Worm (Caenorhabditis elegans) whole organism, late embryonic: ENCODE data around the gene F48F5.6.

Experiments
- C38D4.7 ChIP-seq: fragments of 200-800 bp; sonication (Bioruptor generic); optimal IDR thresholded peaks from 2 replicates; lab custom pipeline; 2018; ENCODE audit warnings: mild to moderate bottlenecking, missing genetic modification characterization, moderate library complexity, missing compliant biosample characterization
- F13H6.1 ChIP-seq: sonication (generic microtip); optimal IDR thresholded peaks from 2 replicates; lab custom pipeline; 2016; ENCODE audit warnings: missing genetic modification characterization, missing compliant biosample characterization
- T23F11.4 ChIP-seq: fragments of 200-800 bp; sonication (Bioruptor generic); optimal IDR thresholded peaks from 2 replicates; lab custom pipeline; 2018; ENCODE audit warnings: mild to moderate bottlenecking, missing genetic modification characterization, missing compliant biosample characterization
- ahr-1 ChIP-seq: sonication (generic microtip); optimal IDR thresholded peaks from 2 replicates; lab custom pipeline; 2016; ENCODE audit warnings: missing genetic modification characterization, missing compliant biosample characterization
- ama-1 ChIP-seq: fragments of 150-350 bp; optimal IDR thresholded peaks from 2 replicates; lab custom pipeline; 2014
- ceh-14 ChIP-seq: sonication (generic microtip); optimal IDR thresholded peaks from 2 replicates; lab custom pipeline; 2016; ENCODE audit warnings: missing genotype, missing genetic modification characterization, missing compliant biosample characterization
- ceh-18 ChIP-seq: sonication (generic microtip); optimal IDR thresholded peaks from 2 replicates; lab custom pipeline; 2016; ENCODE audit warnings: missing genetic modification characterization, missing compliant biosample characterization
- ceh-2 ChIP-seq: sonication (generic microtip); optimal IDR thresholded peaks from 2 replicates; lab custom pipeline; 2016; ENCODE audit warnings: missing genotype, missing genetic modification characterization, missing compliant biosample characterization
- ceh-22 ChIP-seq: sonication (generic microtip); optimal IDR thresholded peaks from 2 replicates; lab custom pipeline; 2017; ENCODE audit warnings: missing biosample characterization, missing genetic modification characterization
- ceh-24 ChIP-seq: sonication (generic microtip); optimal IDR thresholded peaks from 2 replicates; lab custom pipeline; 2016; ENCODE audit warnings: mild to moderate bottlenecking, missing genetic modification characterization, missing compliant biosample characterization
- ceh-48 ChIP-seq: sonication (generic microtip); optimal IDR thresholded peaks from 2 replicates; lab custom pipeline; 2016; ENCODE audit warnings: missing genetic modification characterization, inconsistent platforms, missing compliant biosample characterization
- ceh-6 ChIP-seq: fragments of 200-800 bp; sonication (Bioruptor generic); optimal IDR thresholded peaks from 2 replicates; lab custom pipeline; 2018; ENCODE audit warnings: mild to moderate bottlenecking, missing genetic modification characterization, missing compliant biosample characterization
- ceh-9 ChIP-seq: sonication (generic microtip); optimal IDR thresholded peaks from 2 replicates; lab custom pipeline; 2016; ENCODE audit warnings: mild to moderate bottlenecking, missing genetic modification characterization, inconsistent platforms, missing compliant biosample characterization
- che-1 ChIP-seq: sonication (generic microtip); optimal IDR thresholded peaks from 2 replicates; lab custom pipeline; 2016; ENCODE audit warnings: mild to moderate bottlenecking, missing genetic modification characterization, missing compliant biosample characterization
- dve-1 ChIP-seq: sonication (generic microtip); optimal IDR thresholded peaks from 2 replicates; lab custom pipeline; 2017; ENCODE audit warnings: antibody characterized with exemption, mild to moderate bottlenecking, missing genetic modification characterization, missing compliant biosample characterization
- elt-2 ChIP-seq: sonication (generic microtip); optimal IDR thresholded peaks from 2 replicates; lab custom pipeline; 2016; ENCODE audit warnings: missing genetic modification reagents, missing genetic modification characterization, missing compliant biosample characterization
- elt-4 ChIP-seq: sonication (generic microtip); optimal IDR thresholded peaks from 2 replicates; lab custom pipeline; 2016; ENCODE audit warnings: missing genetic modification characterization, missing compliant biosample characterization
- eyg-1 ChIP-seq: sonication (generic microtip); optimal IDR thresholded peaks from 2 replicates; lab custom pipeline; 2016; ENCODE audit warnings: missing genotype, missing genetic modification characterization, missing compliant biosample characterization
- fax-1 ChIP-seq: sonication (generic microtip); optimal IDR thresholded peaks from 2 replicates; lab custom pipeline; 2016; ENCODE audit warnings: missing genotype, missing genetic modification characterization, missing compliant biosample characterization
- fkh-10 ChIP-seq: fragments of 150-350 bp; optimal IDR thresholded peaks from 2 replicates; lab custom pipeline; 2014; ENCODE audit warnings: missing biosample characterization, missing genetic modification reagents, missing genetic modification characterization
- fkh-6 ChIP-seq: sonication (generic microtip); optimal IDR thresholded peaks from 2 replicates; lab custom pipeline; 2016; ENCODE audit warnings: missing genetic modification characterization, missing compliant biosample characterization
- hlh-13 ChIP-seq: fragments of 200-800 bp; sonication (Bioruptor generic); optimal IDR thresholded peaks from 2 replicates; lab custom pipeline; 2018; ENCODE audit warnings: mild to moderate bottlenecking, missing genetic modification characterization, missing compliant biosample characterization
- hlh-30 ChIP-seq: sonication (generic microtip); optimal IDR thresholded peaks from 2 replicates; lab custom pipeline; 2017; ENCODE audit warnings: antibody characterized with exemption, missing genetic modification characterization, missing compliant biosample characterization; ENCODE audit not compliant: insufficient read depth
- lin-11 ChIP-seq: fragments of 200-800 bp; sonication (Bioruptor generic); optimal IDR thresholded peaks from 2 replicates; lab custom pipeline; 2018; ENCODE audit warnings: mild to moderate bottlenecking, missing genetic modification characterization, missing compliant biosample characterization
- mec-3 ChIP-seq: sonication (generic microtip); optimal IDR thresholded peaks from 2 replicates; lab custom pipeline; 2016; ENCODE audit warnings: borderline replicate concordance, missing genetic modification characterization, missing compliant biosample characterization
- nfya-1 ChIP-seq: sonication (generic microtip); optimal IDR thresholded peaks from 2 replicates; lab custom pipeline; 2017; ENCODE audit warnings: missing genetic modification characterization, mild to moderate bottlenecking, missing compliant biosample characterization, antibody characterized with exemption, moderate library complexity
- nhr-11 ChIP-seq: fragments of 150-350 bp; optimal IDR thresholded peaks from 2 replicates; lab custom pipeline; 2014; ENCODE audit warnings: missing biosample characterization, missing genetic modification characterization
- nhr-232 ChIP-seq: sonication (generic microtip); optimal IDR thresholded peaks from 2 replicates; lab custom pipeline; 2016; ENCODE audit warnings: missing genetic modification characterization, missing compliant biosample characterization
- npax-4 ChIP-seq: sonication (generic microtip); optimal IDR thresholded peaks from 2 replicates; lab custom pipeline; 2016; ENCODE audit warnings: missing genetic modification characterization, missing compliant biosample characterization
- odd-2 ChIP-seq: sonication (generic microtip); optimal IDR thresholded peaks from 2 replicates; lab custom pipeline; 2017; ENCODE audit warnings: antibody characterized with exemption, mild to moderate bottlenecking, missing genetic modification characterization, missing compliant biosample characterization
- pat-9 ChIP-seq: fragments of 200-800 bp; sonication (Bioruptor generic); optimal IDR thresholded peaks from 2 replicates; lab custom pipeline; 2018; ENCODE audit warnings: mild to moderate bottlenecking, missing genetic modification characterization, moderate library complexity, missing compliant biosample characterization
- pha-2 ChIP-seq: sonication (generic microtip); optimal IDR thresholded peaks from 2 replicates; lab custom pipeline; 2017; ENCODE audit warnings: mild to moderate bottlenecking, missing genetic modification characterization, missing compliant biosample characterization
- pqm-1 ChIP-seq: sonication (generic microtip); optimal IDR thresholded peaks from 2 replicates; lab custom pipeline; 2016; ENCODE audit warnings: missing genetic modification characterization, missing compliant biosample characterization
- pros-1 ChIP-seq: fragments of 150-350 bp; optimal IDR thresholded peaks from 2 replicates; lab custom pipeline; 2014; ENCODE audit warnings: missing biosample characterization, missing genetic modification reagents, missing genetic modification characterization
- rnt-1 ChIP-seq: sonication (generic microtip); optimal IDR thresholded peaks from 2 replicates; lab custom pipeline; 2016; ENCODE audit warnings: missing genetic modification characterization, missing compliant biosample characterization
- sox-4 ChIP-seq: sonication (generic microtip); optimal IDR thresholded peaks from 2 replicates; lab custom pipeline; 2017; ENCODE audit warnings: mild to moderate bottlenecking, missing genetic modification characterization, inconsistent platforms, missing compliant biosample characterization
- tbx-2 ChIP-seq: sonication (generic microtip); optimal IDR thresholded peaks from 2 replicates; lab custom pipeline; 2016; ENCODE audit warnings: missing genetic modification characterization, missing compliant biosample characterization
- tbx-7 ChIP-seq: sonication (generic microtip); optimal IDR thresholded peaks from 2 replicates; lab custom pipeline; 2016; ENCODE audit warnings: missing genotype, missing genetic modification characterization, missing compliant biosample characterization
- unc-42 ChIP-seq: sonication (generic microtip); optimal IDR thresholded peaks from 2 replicates; lab custom pipeline; 2016; ENCODE audit warnings: missing genotype, missing genetic modification characterization, missing compliant biosample characterization
- unc-55 ChIP-seq: sonication (generic microtip); optimal IDR thresholded peaks from 2 replicates; lab custom pipeline; 2017; ENCODE audit warnings: missing biosample characterization, missing genetic modification reagents, missing genetic modification characterization
- ztf-16 ChIP-seq: sonication (generic microtip); optimal IDR thresholded peaks from 2 replicates; lab custom pipeline; 2017; ENCODE audit warnings: missing genetic modification characterization, missing compliant biosample characterization

F48F5.6 gene

ce11 chrV:20411659-20412058 lies 41.3 kb downstream of the F48F5.6 start, which contains the start of gene F53H2.3:
TSS of gene F53H2.3 (minus strand) at chrV:20411759.
- TF ChIP-seq nhr-11 (tag; lab: Kevin White, UChicago): no peak
- TF ChIP-seq nhr-232 (tag; lab: Kevin White, UChicago): no peak
- no peak for TF ChIP-seq fax-1 (tag; lab: Kevin White, UChicago)
- no peak for TF ChIP-seq ahr-1 (tag; lab: Kevin White, UChicago)
- no peak for TF ChIP-seq ceh-22 (tag; lab: Kevin White, UChicago)
- no peak for TF ChIP-seq nfya-1
- TF ChIP-seq tbx-7 (tag; lab: Kevin White, UChicago): no peak
- TF ChIP-seq che-1 (tag; lab: Kevin White, UChicago): no peak
- TF ChIP-seq, all 69 proteins: peak for 0

- TF ChIP-seq elt-4 (tag; lab: Kevin White, UChicago) (no peak), ceh-14 (tag; lab: Kevin White, UChicago) (no peak), unc-55 (GFP tag; lab: Kevin White, UChicago) (peak; percentile 41), pha-2 (tag; lab: Kevin White, UChicago) (peak; percentile 49), sox-4 (peak; percentile 14), dve-1 (tag; lab: Kevin White, UChicago) (no peak)
Observed at ce11 chrV:20410285-20410684, 42.7 kb downstream of the F48F5.6 start.

- no peak for TF ChIP-seq hlh-13 (GFP tag; lab: Kevin White, UChicago)
- no peak for TF ChIP-seq pros-1 (tag; lab: Kevin White, UChicago)
- TF ChIP-seq F13H6.1 (tag; lab: Kevin White, UChicago): no peak
- no peak for TF ChIP-seq ceh-6
- TF ChIP-seq odd-2: no peak
- TF ChIP-seq pat-9 (tag; lab: Kevin White, UChicago): no peak
- TF ChIP-seq ceh-2 (tag; lab: Kevin White, UChicago): no peak
- no peak for TF ChIP-seq unc-55 (GFP tag; lab: Kevin White, UChicago)
- no peak for TF ChIP-seq lin-11
- no peak for TF ChIP-seq elt-2
- no peak for TF ChIP-seq ztf-16 (tag; lab: Kevin White, UChicago)
- no peak for TF ChIP-seq nhr-232 (tag; lab: Kevin White, UChicago)
- TF ChIP-seq rnt-1 (tag; lab: Kevin White, UChicago): no peak
- TF ChIP-seq ahr-1 (tag; lab: Kevin White, UChicago): no peak
- no peak for TF ChIP-seq ceh-24 (tag; lab: Kevin White, UChicago)
- no peak for TF ChIP-seq pqm-1 (tag; lab: Kevin White, UChicago)
- no peak for TF ChIP-seq eyg-1 (tag; lab: Kevin White, UChicago)
- TF ChIP-seq ceh-48 (tag; lab: Kevin White, UChicago): no peak
- TF ChIP-seq mec-3 (tag; lab: Kevin White, UChicago): no peak
Observed at ce11 chrV:20409016-20409415, 44.0 kb downstream of the F48F5.6 start.

- TF ChIP-seq ceh-14 (tag; lab: Kevin White, UChicago): no peak
- no peak for TF ChIP-seq tbx-2
- TF ChIP-seq dve-1 (tag; lab: Kevin White, UChicago): no peak
- TF ChIP-seq unc-42 (tag; lab: Kevin White, UChicago): no peak
Observed at ce11 chrV:20406817-20407216, 46.2 kb downstream of the F48F5.6 start.

- TF ChIP-seq ama-1 (lab: Kevin White, UChicago) (no peak), ceh-9 (tag; lab: Kevin White, UChicago) (no peak), nhr-11 (tag; lab: Kevin White, UChicago) (no peak), nhr-232 (tag; lab: Kevin White, UChicago) (no peak), fkh-10 (GFP tag; lab: Kevin White, UChicago) (no peak), odd-2 (no peak), elt-2 (no peak), rnt-1 (tag; lab: Kevin White, UChicago) (no peak), hlh-30 (no peak), ahr-1 (tag; lab: Kevin White, UChicago) (no peak), ztf-16 (tag; lab: Kevin White, UChicago) (no peak), npax-4 (tag; lab: Kevin White, UChicago) (no peak), unc-42 (tag; lab: Kevin White, UChicago) (no peak), ceh-18 (tag; lab: Kevin White, UChicago) (no peak), fkh-6 (no peak), C38D4.7 (no peak), T23F11.4 (no peak)
- TF ChIP-seq, all 69 proteins: peak for 0
Observed at ce11 chrV:20402842-20403241, 50.1 kb downstream of the F48F5.6 start.
